Fruit fly (Drosophila melanogaster): ENCODE results near the gene Six4.
A peak's percentile ranks its signal among the peaks of the same experiment; 100 is the strongest.

Gene Six4

dm6 chr3L:20837040-20837830 is 44.7 kb upstream of the Six4 start, which contains the start of gene CG13255 (continued):
- peak; percentile 18 for TF ChIP-seq Eip93F (GFP tag; optimal IDR thresholded peaks at IDR 0.05)
- TF ChIP-seq CG32006 (GFP tag; optimal IDR thresholded peaks at IDR 0.05): no peak
- no peak for TF ChIP-seq net (GFP tag; optimal IDR thresholded peaks at IDR 0.05)
- no peak for TF ChIP-seq salr (GFP tag; optimal IDR thresholded peaks at IDR 0.05)
- TF ChIP-seq CG1621 (tag; optimal IDR thresholded peaks at IDR 0.05): no peak
- TF ChIP-seq svp (GFP tag): no peak
- TF ChIP-seq Blimp-1 (GFP tag; optimal IDR thresholded peaks at IDR 0.05): no peak
- no peak for TF ChIP-seq ss (GFP tag; optimal IDR thresholded peaks at IDR 0.05)
- no peak for TF ChIP-seq CG3032 (tag; optimal IDR thresholded peaks at IDR 0.05)
- peak; percentile 15 for TF ChIP-seq fkh (GFP tag; optimal IDR thresholded peaks at IDR 0.05)
- TF ChIP-seq dac (GFP tag; optimal IDR thresholded peaks at IDR 0.05): no peak
- TF ChIP-seq CG6276 (GFP tag; optimal IDR thresholded peaks at IDR 0.05): no peak
- peak; percentile 4 for TF ChIP-seq acj6 (GFP tag; optimal IDR thresholded peaks at IDR 0.05)
- TF ChIP-seq fd59A (GFP tag; optimal IDR thresholded peaks at IDR 0.05): no peak
- TF ChIP-seq Met (GFP tag; optimal IDR thresholded peaks at IDR 0.05): peak; percentile 15
- TF ChIP-seq Hr39 (GFP tag; optimal IDR thresholded peaks at IDR 0.05): peak; percentile 47
- no peak for TF ChIP-seq Sox102F (GFP tag; optimal IDR thresholded peaks at IDR 0.05)
- no peak for TF ChIP-seq dsx (GFP tag; optimal IDR thresholded peaks at IDR 0.05; ENCODE audit: poor library complexity, severe bottlenecking)
- no peak for TF ChIP-seq CG15336 (GFP tag; IDR thresholded peaks at IDR 0.05)
- TF ChIP-seq CG3919 (GFP tag; optimal IDR thresholded peaks at IDR 0.05): no peak
- TF ChIP-seq CG11294 (GFP tag; IDR thresholded peaks at IDR 0.05): no peak
- TF ChIP-seq Ets96B (tag; optimal IDR thresholded peaks at IDR 0.05): no peak
- no peak for TF ChIP-seq OdsH (GFP tag; optimal IDR thresholded peaks at IDR 0.05)
- TF ChIP-seq cyc (GFP tag; optimal IDR thresholded peaks at IDR 0.05): peak; percentile 2
- no peak for TF ChIP-seq CG11762 (GFP tag; optimal IDR thresholded peaks at IDR 0.05; ENCODE audit: insufficient read depth)
- no peak for TF ChIP-seq eg (GFP tag; IDR thresholded peaks at IDR 0.05)
- TF ChIP-seq Eip78C (GFP tag): peak; percentile 48
- no peak for TF ChIP-seq pdm3 (GFP tag; optimal IDR thresholded peaks at IDR 0.05)
- TF ChIP-seq CG4318 (GFP tag; optimal IDR thresholded peaks at IDR 0.05): no peak
- no peak for TF ChIP-seq Smox (GFP tag; optimal IDR thresholded peaks at IDR 0.05)
- TF ChIP-seq CG6163 (GFP tag; IDR thresholded peaks at IDR 0.05): no peak
- TF ChIP-seq CG8632 (GFP tag; optimal IDR thresholded peaks at IDR 0.05): no peak
- peak; percentile 19 for TF ChIP-seq lz (GFP tag; optimal IDR thresholded peaks at IDR 0.05)
- no peak for TF ChIP-seq achi (GFP tag; optimal IDR thresholded peaks at IDR 0.05)
- TF ChIP-seq CG6854 (GFP tag; optimal IDR thresholded peaks at IDR 0.05): no peak

dm6 chr3L:20835882-20836281 is 43.3 kb upstream of the Six4 start, which contains the start of gene CG3288:
Gene CG3288, plus strand, starts transcription at chr3L:20836182.
- TF ChIP-seq net (GFP tag; optimal IDR thresholded peaks at IDR 0.05) (no peak), Ets96B (tag; optimal IDR thresholded peaks at IDR 0.05) (no peak), OdsH (GFP tag; optimal IDR thresholded peaks at IDR 0.05) (no peak), dsx (GFP tag; optimal IDR thresholded peaks at IDR 0.05; ENCODE audit: poor library complexity, severe bottlenecking) (no peak), topi (GFP tag; optimal IDR thresholded peaks at IDR 0.05) (no peak), CG6163 (GFP tag; IDR thresholded peaks at IDR 0.05) (no peak), dac (GFP tag; optimal IDR thresholded peaks at IDR 0.05) (no peak)

- TF ChIP-seq Sox102F (GFP tag; optimal IDR thresholded peaks at IDR 0.05): no peak
- TF ChIP-seq Eip78C (GFP tag): peak; percentile 29
These were observed 41.6 kb upstream of the Six4 start for dm6 chr3L:20834150-20834549.
